Worm (Caenorhabditis elegans) whole organism, mixed stage, embryonic: ENCODE results near the gene F49E2.5.

Experiments
- M03D4.4 ChIP-seq: sonication (generic microtip); optimal IDR thresholded peaks from 2 replicates; lab custom pipeline; 2017; ENCODE audit warnings: mild to moderate bottlenecking, missing genetic modification characterization, missing compliant biosample characterization
- bed-3 ChIP-seq: fragments of 200-800 bp; sonication (Bioruptor generic); optimal IDR thresholded peaks from 3 replicates; lab custom pipeline; 2018; ENCODE audit warnings: mild to moderate bottlenecking, missing genetic modification characterization, moderate library complexity, missing compliant biosample characterization
- blmp-1 ChIP-seq: fragments of 150-350 bp; optimal IDR thresholded peaks from 2 replicates; lab custom pipeline; 2014; ENCODE audit warnings: missing biosample characterization, missing genetic modification characterization
- ceh-39 ChIP-seq: fragments of 150-350 bp; optimal IDR thresholded peaks from 2 replicates; lab custom pipeline; 2014; ENCODE audit warnings: missing biosample characterization, missing genetic modification characterization
- ceh-43 ChIP-seq: fragments of 200-800 bp; sonication (Bioruptor generic); optimal IDR thresholded peaks from 2 replicates; lab custom pipeline; 2018; ENCODE audit warnings: mild to moderate bottlenecking, missing genetic modification characterization, moderate library complexity, missing compliant biosample characterization
- ceh-83 ChIP-seq: fragments of 200-800 bp; sonication (Bioruptor generic); optimal IDR thresholded peaks from 2 replicates; lab custom pipeline; 2018; ENCODE audit warnings: mild to moderate bottlenecking, missing genetic modification characterization, missing compliant biosample characterization
- ces-1 ChIP-seq: fragments of 150-350 bp; optimal IDR thresholded peaks from 2 replicates; lab custom pipeline; 2014; ENCODE audit warnings: missing biosample characterization, missing genetic modification reagents, missing genetic modification characterization
- cnd-1 ChIP-seq: fragments of 200-800 bp; sonication (Bioruptor generic); optimal IDR thresholded peaks from 2 replicates; lab custom pipeline; 2018; ENCODE audit warnings: mild to moderate bottlenecking, missing genetic modification characterization, missing compliant biosample characterization
- drap-1 ChIP-seq: fragments of 200-800 bp; sonication (Bioruptor generic); optimal IDR thresholded peaks from 3 replicates; lab custom pipeline; 2018; ENCODE audit warnings: mild to moderate bottlenecking, missing genetic modification characterization, missing compliant biosample characterization
- elt-1 ChIP-seq: sonication (generic microtip); optimal IDR thresholded peaks from 2 replicates; lab custom pipeline; 2017; ENCODE audit warnings: missing genetic modification characterization, mild to moderate bottlenecking, missing compliant biosample characterization, antibody characterized with exemption, moderate library complexity, borderline replicate concordance; ENCODE audit not compliant: insufficient read depth
- ham-2 ChIP-seq: fragments of 200-800 bp; sonication (Bioruptor generic); optimal IDR thresholded peaks from 2 replicates; lab custom pipeline; 2018; ENCODE audit warnings: mild to moderate bottlenecking, missing genetic modification characterization, missing compliant biosample characterization
- hlh-1 ChIP-seq: fragments of 150-350 bp; optimal IDR thresholded peaks from 2 replicates; lab custom pipeline; 2014; ENCODE audit warnings: missing biosample characterization, missing genetic modification reagents, missing genetic modification characterization
- lin-13 ChIP-seq: fragments of 150-350 bp; optimal IDR thresholded peaks from 2 replicates; lab custom pipeline; 2014; ENCODE audit warnings: missing biosample characterization, missing genetic modification characterization
- lin-32 ChIP-seq: fragments of 200-800 bp; sonication (Bioruptor generic); optimal IDR thresholded peaks from 2 replicates; lab custom pipeline; 2018; ENCODE audit warnings: mild to moderate bottlenecking, missing genetic modification characterization, missing compliant biosample characterization
- lsy-2 ChIP-seq: fragments of 150-350 bp; optimal IDR thresholded peaks from 2 replicates; lab custom pipeline; 2014; ENCODE audit warnings: missing biosample characterization, missing genetic modification characterization
- mab-5 ChIP-seq: fragments of 150-350 bp; optimal IDR thresholded peaks from 2 replicates; lab custom pipeline; 2014; ENCODE audit warnings: missing biosample characterization, missing genetic modification characterization
- mep-1 ChIP-seq: fragments of 150-350 bp; optimal IDR thresholded peaks from 2 replicates; lab custom pipeline; 2017; ENCODE audit warnings: missing biosample characterization, missing genetic modification reagents, missing genetic modification characterization, inconsistent platforms
- mls-2 ChIP-seq: sonication (generic microtip); optimal IDR thresholded peaks from 2 replicates; lab custom pipeline; 2016; ENCODE audit warnings: mild to moderate bottlenecking, missing genetic modification characterization, moderate library complexity, missing compliant biosample characterization
- nhr-2 ChIP-seq: fragments of 150-350 bp; optimal IDR thresholded peaks from 2 replicates; lab custom pipeline; 2014; ENCODE audit warnings: missing biosample characterization, missing genetic modification characterization
- nhr-237 ChIP-seq: fragments of 150-350 bp; optimal IDR thresholded peaks from 2 replicates; lab custom pipeline; 2014; ENCODE audit warnings: missing biosample characterization, missing genetic modification characterization
- nhr-28 ChIP-seq: fragments of 150-350 bp; optimal IDR thresholded peaks from 2 replicates; lab custom pipeline; 2014; ENCODE audit warnings: missing biosample characterization, missing genetic modification characterization
- pha-4 ChIP-seq: fragments of 150-350 bp; optimal IDR thresholded peaks from 2 replicates; lab custom pipeline; 2018; ENCODE audit warnings: missing biosample characterization, missing genetic modification reagents, missing genetic modification characterization
- snpc-4 ChIP-seq: fragments of 150-350 bp; optimal IDR thresholded peaks from 2 replicates; lab custom pipeline; 2014; ENCODE audit warnings: missing biosample characterization, missing genetic modification characterization
- sptf-1 ChIP-seq: sonication (generic microtip); optimal IDR thresholded peaks from 2 replicates; lab custom pipeline; 2017; ENCODE audit warnings: mild to moderate bottlenecking, missing genetic modification characterization, moderate library complexity, missing compliant biosample characterization
- tbx-8 ChIP-seq: fragments of 200-800 bp; sonication (Bioruptor generic); optimal IDR thresholded peaks from 2 replicates; lab custom pipeline; 2018; ENCODE audit warnings: mild to moderate bottlenecking, missing genetic modification characterization, moderate library complexity, missing compliant biosample characterization
- unc-120 ChIP-seq: sonication (generic microtip); optimal IDR thresholded peaks from 2 replicates; lab custom pipeline; 2017; ENCODE audit warnings: missing genetic modification characterization, missing compliant biosample characterization; ENCODE audit not compliant: poor library complexity, severe bottlenecking
- unc-39 ChIP-seq: fragments of 150-350 bp; optimal IDR thresholded peaks from 2 replicates; lab custom pipeline; 2014; ENCODE audit warnings: missing biosample characterization, missing genetic modification characterization
- unc-62 ChIP-seq: fragments of 150-350 bp; optimal IDR thresholded peaks from 2 replicates; lab custom pipeline; 2014; ENCODE audit warnings: missing biosample characterization, missing genetic modification reagents, missing genetic modification characterization
- zip-8 ChIP-seq: fragments of 150-350 bp; optimal IDR thresholded peaks from 2 replicates; lab custom pipeline; 2014; ENCODE audit warnings: missing biosample characterization, missing genetic modification characterization
- ztf-11 ChIP-seq: fragments of 150-350 bp; optimal IDR thresholded peaks from 2 replicates; lab custom pipeline; 2014; ENCODE audit warnings: missing biosample characterization, missing genetic modification characterization

The F49E2.5 gene

DNA sequence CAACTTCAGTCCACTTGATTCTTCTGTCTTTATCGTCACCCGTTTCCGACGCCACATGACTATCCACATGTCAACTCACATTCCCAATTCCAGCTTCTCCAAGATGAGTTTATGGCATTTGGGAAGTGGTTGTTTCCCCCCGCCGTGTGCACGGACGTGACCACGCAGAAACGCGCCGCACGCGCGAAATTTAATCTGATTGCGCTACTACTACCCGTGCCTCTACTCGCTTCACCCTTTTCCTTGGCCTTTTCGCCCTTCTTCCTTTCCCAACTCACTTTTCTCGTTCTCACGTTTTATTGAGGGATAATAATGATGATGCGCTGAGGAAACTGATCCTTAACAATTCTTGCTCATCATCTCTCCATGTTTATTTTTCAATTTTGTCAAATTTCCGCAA, 37.1 kb upstream of the F49E2.5 start:
- peak; percentile 38 for TF ChIP-seq sptf-1
- TF ChIP-seq ces-1, result peak; percentile 84
- TF ChIP-seq cnd-1 (tag; lab: Kevin White, UChicago), result no peak
- TF ChIP-seq, all 35 proteins: peak for 2

DNA sequence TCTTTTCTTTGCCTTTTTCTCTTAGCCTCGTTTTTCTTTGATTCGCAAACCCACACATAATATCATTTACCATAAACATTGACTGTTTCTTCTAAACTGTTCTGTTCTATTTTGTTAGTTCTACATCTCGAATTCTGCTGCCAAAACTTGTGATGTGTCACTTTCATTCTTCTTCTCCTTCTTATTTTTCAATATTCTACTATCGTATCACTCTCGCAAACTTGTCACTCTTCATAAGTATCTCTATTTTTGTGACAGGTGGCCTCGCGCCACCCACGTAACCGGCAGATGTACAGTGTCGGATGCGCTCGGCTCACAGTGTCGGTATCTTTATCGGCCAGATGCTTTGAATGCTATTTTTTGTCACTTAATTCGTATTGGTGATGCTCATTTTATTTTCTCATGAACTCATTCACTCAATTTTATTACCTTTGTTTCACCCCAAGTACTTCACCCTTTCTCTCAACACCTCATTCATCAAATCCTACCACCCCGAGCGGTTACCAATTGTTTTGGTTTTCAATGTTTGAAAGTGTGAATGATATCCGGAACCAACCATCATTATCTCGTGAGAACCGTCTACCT, 34.9 kb upstream of the F49E2.5 start:
- no peak for TF ChIP-seq sptf-1
- no peak for TF ChIP-seq lin-13 (tag; lab: Kevin White, UChicago)
- TF ChIP-seq ham-2 (GFP tag; lab: Kevin White, UChicago), result no peak
- no peak for TF ChIP-seq M03D4.4 (tag; lab: Kevin White, UChicago)
- TF ChIP-seq unc-62, result no peak
- TF ChIP-seq nhr-28 (tag; lab: Kevin White, UChicago), result no peak
- no peak for TF ChIP-seq mep-1 (tag; lab: Kevin White, UChicago)
- no peak for TF ChIP-seq snpc-4 (tag; lab: Kevin White, UChicago)
- TF ChIP-seq zip-8 (tag; lab: Kevin White, UChicago), result no peak
- TF ChIP-seq tbx-8 (GFP tag; lab: Kevin White, UChicago), result no peak
- TF ChIP-seq nhr-2, result no peak
- no peak for TF ChIP-seq blmp-1 (tag; lab: Kevin White, UChicago)
- no peak for TF ChIP-seq lsy-2 (tag; lab: Kevin White, UChicago)
- TF ChIP-seq ceh-39 (tag; lab: Kevin White, UChicago), result no peak
- no peak for TF ChIP-seq lin-32 (GFP tag; lab: Kevin White, UChicago)
- no peak for TF ChIP-seq ceh-83
- no peak for TF ChIP-seq mab-5 (tag; lab: Kevin White, UChicago)
- no peak for TF ChIP-seq ceh-43 (GFP tag; lab: Kevin White, UChicago)

- TF ChIP-seq lin-13 (tag; lab: Kevin White, UChicago) (no peak), ces-1 (no peak)
- TF ChIP-seq, all 35 proteins: peak for 0
Observed at ce11 chrX:9509516-9509915, 33.9 kb upstream of the F49E2.5 start.

ce11 chrX:9509922-9510321, 33.5 kb upstream of the F49E2.5 start:
- peak; percentile 42 for TF ChIP-seq mep-1 (tag; lab: Kevin White, UChicago)
- no peak for TF ChIP-seq pha-4 (tag; lab: Kevin White, UChicago)
- no peak for TF ChIP-seq ceh-39 (tag; lab: Kevin White, UChicago)
- peak; percentile 33 for TF ChIP-seq ztf-11
- no peak for TF ChIP-seq hlh-1 (tag; lab: Kevin White, UChicago)
- TF ChIP-seq ces-1, result peak; percentile 93
- TF ChIP-seq sptf-1, result peak; percentile 26
- TF ChIP-seq ceh-43 (GFP tag; lab: Kevin White, UChicago), result no peak
- peak; percentile 49 for TF ChIP-seq mls-2 (tag; lab: Kevin White, UChicago)

DNA sequence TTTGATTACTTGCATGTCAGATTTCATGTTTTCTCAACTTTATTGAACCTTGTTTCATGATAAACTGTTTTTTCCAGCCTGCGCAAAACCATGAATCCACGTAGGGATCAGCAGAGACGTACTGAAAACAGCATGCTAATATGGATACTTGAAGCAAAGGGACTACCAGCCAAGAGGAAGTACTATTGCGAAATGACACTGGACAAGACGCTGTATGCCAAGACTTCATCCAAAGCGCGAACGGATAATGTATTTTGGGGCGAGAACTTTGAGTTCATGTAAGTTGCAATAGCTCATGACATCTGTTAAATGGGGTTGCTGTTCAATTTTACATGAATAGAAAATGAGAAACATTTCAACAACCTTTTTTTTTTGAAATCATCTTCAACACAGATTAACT, 33.0 kb upstream of the F49E2.5 start:
- TF ChIP-seq unc-120 (tag; lab: Kevin White, UChicago), result no peak
- no peak for TF ChIP-seq bed-3
- no peak for TF ChIP-seq nhr-237 (tag; lab: Kevin White, UChicago)
- TF ChIP-seq ces-1, result no peak
- no peak for TF ChIP-seq drap-1
- TF ChIP-seq sptf-1, result no peak
- TF ChIP-seq lin-32 (GFP tag; lab: Kevin White, UChicago), result no peak
- TF ChIP-seq mab-5 (tag; lab: Kevin White, UChicago), result no peak
- no peak for TF ChIP-seq hlh-1 (tag; lab: Kevin White, UChicago)
- TF ChIP-seq pha-4 (tag; lab: Kevin White, UChicago), result no peak
- TF ChIP-seq ceh-39 (tag; lab: Kevin White, UChicago), result no peak
- TF ChIP-seq snpc-4 (tag; lab: Kevin White, UChicago), result no peak

ce11 chrX:9512457-9512856, 31.0 kb upstream of the F49E2.5 start:
- TF ChIP-seq tbx-8 (GFP tag; lab: Kevin White, UChicago) (no peak), ces-1 (no peak), unc-39 (tag; lab: Kevin White, UChicago) (no peak), elt-1 (tag; lab: Kevin White, UChicago) (peak; percentile 37), unc-62 (no peak), lin-13 (tag; lab: Kevin White, UChicago) (no peak)
- TF ChIP-seq, all 35 proteins: peak for 1
